Worm (Caenorhabditis elegans): Measurements from ENCODE around the gene moa-1.

moa-1 gene

DNA sequence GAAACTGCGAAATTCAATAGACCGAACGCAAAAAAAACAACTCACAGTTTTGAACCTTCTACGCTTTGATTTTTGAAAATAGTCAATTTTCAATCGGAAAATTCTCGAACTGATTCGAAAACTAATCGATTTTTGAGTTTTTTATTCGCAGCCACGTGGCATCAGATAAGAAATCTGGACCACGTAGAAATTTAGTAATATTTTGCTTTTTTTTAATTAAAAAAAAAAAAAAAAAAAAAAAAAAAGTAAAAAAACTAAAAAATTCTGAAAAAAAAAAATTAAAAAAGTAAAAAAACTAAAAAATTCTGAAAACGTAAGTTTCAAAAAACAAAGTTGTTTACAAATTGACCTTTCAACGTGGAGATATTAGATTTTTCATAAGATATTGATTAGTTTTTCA is 6.9 kb upstream of the moa-1 start, which contains the start of gene R155.3:
R155.3 (minus strand) TSS at position 101 of the 400 bp plus-strand sequence.
- TF ChIP-seq lin-15B (tag; optimal IDR thresholded peaks at IDR 0.05) (no peak), pag-3 (tag; optimal IDR thresholded peaks at IDR 0.05; ENCODE audit: borderline replicate concordance, insufficient read depth) (no peak), fos-1 (tag; optimal IDR thresholded peaks at IDR 0.05) (no peak), ceh-63 (GFP tag; optimal IDR thresholded peaks at IDR 0.05) (no peak), ces-1 (GFP tag; optimal IDR thresholded peaks at IDR 0.05) (no peak), egl-13 (tag; optimal IDR thresholded peaks at IDR 0.05) (no peak), nhr-12 (tag; optimal IDR thresholded peaks at IDR 0.05) (no peak), nhr-28 (tag; optimal IDR thresholded peaks at IDR 0.05) (no peak)

DNA sequence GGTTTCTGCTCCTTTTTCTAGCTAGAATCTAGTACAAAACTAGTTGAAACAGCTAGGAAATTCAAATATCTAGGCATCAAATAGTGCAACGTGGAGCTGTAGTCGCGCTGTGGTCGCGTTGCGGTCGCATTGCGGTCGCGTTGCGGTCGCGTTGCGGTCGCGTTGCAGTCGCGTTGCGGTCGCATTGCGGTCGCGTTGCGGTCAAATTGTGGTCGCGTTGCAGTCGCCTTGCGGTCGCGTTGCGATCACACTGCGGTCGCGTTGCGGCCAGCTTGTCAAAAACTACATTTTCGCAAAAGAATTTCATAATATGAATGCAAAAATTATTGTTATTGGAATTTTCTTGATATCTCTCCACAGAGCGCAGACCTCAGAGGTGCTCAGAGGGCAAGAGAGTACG is 6.3 kb upstream of the moa-1 start:
- TF ChIP-seq nhr-28 (tag; optimal IDR thresholded peaks at IDR 0.05), result no peak

- TF ChIP-seq hlh-17 (GFP tag; optimal IDR thresholded peaks at IDR 0.05; ENCODE audit: borderline replicate concordance) (no peak), nhr-85 (tag) (no peak), lir-3 (tag; optimal IDR thresholded peaks at IDR 0.05; ENCODE audit: poor library complexity) (no peak), hlh-4 (tag; optimal IDR thresholded peaks at IDR 0.05) (no peak), isw-1 (GFP tag; IDR thresholded peaks at IDR 0.05) (no peak), lin-35 (GFP tag; optimal IDR thresholded peaks at IDR 0.05) (no peak), nhr-12 (tag; optimal IDR thresholded peaks at IDR 0.05) (no peak), aha-1 (tag; optimal IDR thresholded peaks at IDR 0.05) (no peak), nhr-19 (GFP tag; conservative IDR thresholded peaks at IDR 0.05) (no peak)
Measured at ce11 chrIII:1970433-1970832, 731 bp upstream of the moa-1 start, which contains the start of gene R155.5. R155.5 (minus strand) TSS chrIII:1970533.

- no peak for TF ChIP-seq unc-130 (tag; optimal IDR thresholded peaks at IDR 0.05)
- no peak for TF ChIP-seq pqm-1 (tag; optimal IDR thresholded peaks at IDR 0.05)
- no peak for TF ChIP-seq ceh-8 (GFP tag; optimal IDR thresholded peaks at IDR 0.05)
- TF ChIP-seq snpc-4 (tag; optimal IDR thresholded peaks at IDR 0.05), result peak; percentile 35
Measured at ce11 chrIII:1963128-1963527, 6.6 kb downstream of the moa-1 start.

ce11 chrIII:1962552-1962951 is 7.2 kb downstream of the moa-1 start:
- TF ChIP-seq C04F5.9 (tag; optimal IDR thresholded peaks at IDR 0.05) (no peak), sox-4 (tag; optimal IDR thresholded peaks at IDR 0.05) (no peak), ceh-82 (tag; optimal IDR thresholded peaks at IDR 0.05) (no peak), C16A3.4 (tag; optimal IDR thresholded peaks at IDR 0.05) (no peak), Y116A8C.19 (tag; optimal IDR thresholded peaks at IDR 0.05; ENCODE audit: borderline replicate concordance) (no peak), grh-1 (GFP tag; IDR thresholded peaks at IDR 0.05) (no peak), lin-13 (GFP tag; optimal IDR thresholded peaks at IDR 0.05) (no peak), ztf-4 (tag; optimal IDR thresholded peaks at IDR 0.05) (no peak), mep-1 (tag; optimal IDR thresholded peaks at IDR 0.05) (no peak), mdl-1 (tag; optimal IDR thresholded peaks at IDR 0.05) (no peak), lin-39 (tag; optimal IDR thresholded peaks at IDR 0.05) (no peak), elt-3 (tag; optimal IDR thresholded peaks at IDR 0.05) (peak in 1 of 6 experiments; percentile 18), tbx-2 (tag; optimal IDR thresholded peaks at IDR 0.05) (no peak), ceh-63 (GFP tag; optimal IDR thresholded peaks at IDR 0.05) (no peak), mab-9 (GFP tag; IDR thresholded peaks at IDR 0.05) (no peak), nhr-20 (tag; optimal IDR thresholded peaks at IDR 0.05) (no peak), elt-2 (tag; optimal IDR thresholded peaks at IDR 0.05) (peak; percentile 11), sptf-1 (tag; optimal IDR thresholded peaks at IDR 0.05) (no peak)
